Fruit fly (Drosophila melanogaster) whole organism, pupa: Measurements from ENCODE around the gene CG4271.

Experiments used
- CG10348 ChIP-seq: fragments of 200-800 bp; sonication (Bioruptor generic); IDR thresholded peaks from 2 replicates; pipeline ENCODE4 v1.3.6; 2022; ENCODE audit warnings: missing biosample characterization, missing genetic modification characterization
- CG12605 ChIP-seq: fragments of 200-800 bp; sonication (Bioruptor generic); IDR thresholded peaks from 2 replicates; pipeline ENCODE4 v1.3.6; 2022; ENCODE audit warnings: missing biosample characterization, missing genetic modification characterization
- CG13204 ChIP-seq: fragments of 200-800 bp; sonication (Bioruptor generic); optimal IDR thresholded peaks from 2 replicates; lab custom pipeline; 2018; ENCODE audit warnings: missing biosample characterization, mild to moderate bottlenecking, missing genetic modification characterization, moderate library complexity
- CG14655 ChIP-seq: fragments of 200-800 bp; sonication (Bioruptor generic); optimal IDR thresholded peaks from 3 replicates; lab custom pipeline; 2017; ENCODE audit warnings: mild to moderate bottlenecking, missing biosample characterization, missing genetic modification reagents, missing genetic modification characterization
- CG15710 ChIP-seq: fragments of 200-800 bp; sonication (Bioruptor generic); optimal IDR thresholded peaks from 2 replicates; lab custom pipeline; 2018; ENCODE audit warnings: missing biosample characterization, mild to moderate bottlenecking, missing genetic modification characterization, moderate library complexity
- CG17806 ChIP-seq: fragments of 200-800 bp; sonication (Bioruptor generic); optimal IDR thresholded peaks from 2 replicates; lab custom pipeline; 2018; ENCODE audit warnings: missing biosample characterization, mild to moderate bottlenecking, missing genetic modification characterization, moderate library complexity
- CG32121 ChIP-seq: fragments of 200-800 bp; sonication (Bioruptor generic); IDR thresholded peaks from 2 replicates; pipeline ENCODE4 v1.3.6; 2022; ENCODE audit warnings: missing biosample characterization, missing genetic modification characterization
- CG34367 ChIP-seq: fragments of 200-800 bp; sonication (Bioruptor generic); optimal IDR thresholded peaks from 2 replicates; lab custom pipeline; 2018; ENCODE audit warnings: missing biosample characterization, mild to moderate bottlenecking, missing genetic modification characterization
- CG4496 ChIP-seq: fragments of 200-800 bp; sonication (Bioruptor generic); IDR thresholded peaks from 3 replicates; pipeline ENCODE4 v1.3.6; 2022; ENCODE audit warnings: missing biosample characterization, missing genetic modification characterization
- CG8159 ChIP-seq: fragments of 200-800 bp; sonication (Bioruptor generic); optimal IDR thresholded peaks from 3 replicates; lab custom pipeline; 2018; ENCODE audit warnings: missing biosample characterization, mild to moderate bottlenecking, missing genetic modification characterization, moderate library complexity
- CG8301 ChIP-seq: fragments of 200-800 bp; sonication (Bioruptor generic); optimal IDR thresholded peaks from 2 replicates; lab custom pipeline; 2018; ENCODE audit warnings: missing biosample characterization, mild to moderate bottlenecking, missing genetic modification characterization
- CG9948 ChIP-seq: fragments of 200-800 bp; sonication (Bioruptor generic); optimal IDR thresholded peaks from 2 replicates; lab custom pipeline; 2018; ENCODE audit warnings: missing biosample characterization, mild to moderate bottlenecking, missing genetic modification characterization, moderate library complexity
- D1 ChIP-seq: fragments of 200-800 bp; sonication (Bioruptor generic); optimal IDR thresholded peaks from 2 replicates; lab custom pipeline; 2018; ENCODE audit warnings: missing biosample characterization, mild to moderate bottlenecking, missing genetic modification characterization, moderate library complexity
- EcR ChIP-seq: fragments of 200-800 bp; sonication (Bioruptor generic); optimal IDR thresholded peaks from 3 replicates; lab custom pipeline; 2019; ENCODE audit warnings: missing biosample characterization, missing genetic modification characterization, mild to moderate bottlenecking, moderate library complexity, missing genetic modification reagents
- Ets98B ChIP-seq: fragments of 200-800 bp; sonication (Bioruptor generic); IDR thresholded peaks from 2 replicates; pipeline ENCODE4 v1.3.6; 2022; ENCODE audit warnings: missing biosample characterization, missing genetic modification characterization
- Pif1A ChIP-seq: fragments of 200-800 bp; sonication (Bioruptor generic); optimal IDR thresholded peaks from 3 replicates; lab custom pipeline; 2016; ENCODE audit warnings: missing biosample characterization, missing genetic modification characterization
- Pif1B ChIP-seq: fragments of 200-800 bp; sonication (Bioruptor generic); optimal IDR thresholded peaks from 3 replicates; lab custom pipeline; 2016; ENCODE audit warnings: missing biosample characterization, missing genetic modification characterization
- Snoo ChIP-seq: fragments of 200-800 bp; sonication (Bioruptor generic); optimal IDR thresholded peaks from 3 replicates; lab custom pipeline; 2017; ENCODE audit warnings: missing biosample characterization, mild to moderate bottlenecking, missing genetic modification characterization, inconsistent platforms
- fd96Ca ChIP-seq: fragments of 200-800 bp; sonication (Bioruptor generic); IDR thresholded peaks from 3 replicates; pipeline ENCODE4 v1.3.6; 2022; ENCODE audit warnings: missing biosample characterization, missing genetic modification characterization
- gl ChIP-seq: fragments of 200-800 bp; sonication (Bioruptor generic); optimal IDR thresholded peaks from 2 replicates; lab custom pipeline; 2018; ENCODE audit warnings: missing biosample characterization, mild to moderate bottlenecking, missing genetic modification characterization
- rn ChIP-seq: fragments of 200-800 bp; sonication (Bioruptor generic); IDR thresholded peaks from 2 replicates; pipeline ENCODE4 v1.3.6; 2022; ENCODE audit warnings: missing biosample characterization, missing genetic modification characterization

The CG4271 gene

DNA sequence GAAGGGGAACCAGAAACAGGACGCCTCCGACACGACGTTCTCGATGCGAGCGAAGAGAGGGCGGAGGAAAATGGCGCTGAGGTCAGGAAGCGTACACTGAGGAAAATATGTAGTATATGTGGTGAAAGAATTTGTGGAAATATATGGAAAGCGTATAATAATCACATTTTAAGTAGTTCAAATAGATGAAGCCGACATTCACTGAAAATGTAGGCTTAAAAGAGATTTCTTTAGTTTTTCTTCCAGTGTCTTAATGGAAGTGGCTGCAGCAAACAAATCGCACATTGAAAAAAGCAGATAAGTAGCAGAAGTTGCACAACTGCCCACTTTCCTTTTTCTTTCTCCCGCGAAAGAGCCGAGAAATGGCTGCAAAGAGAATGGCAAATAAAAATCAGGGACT lies 35.4 kb upstream of the CG4271 start:
- TF ChIP-seq CG34367 (no peak), Ets98B (GFP tag; lab: Robert Waterston, UW) (no peak), Pif1A (GFP tag; lab: Kevin White, UChicago) (no peak), Snoo (no peak), CG8159 (tag; lab: Kevin White, UChicago) (peak; percentile 36), CG14655 (GFP tag; lab: Kevin White, UChicago) (no peak), fd96Ca (GFP tag; lab: Robert Waterston, UW) (0 out of 3 replicates have a peak, but pooled peaks have one; percentile 25)

DNA sequence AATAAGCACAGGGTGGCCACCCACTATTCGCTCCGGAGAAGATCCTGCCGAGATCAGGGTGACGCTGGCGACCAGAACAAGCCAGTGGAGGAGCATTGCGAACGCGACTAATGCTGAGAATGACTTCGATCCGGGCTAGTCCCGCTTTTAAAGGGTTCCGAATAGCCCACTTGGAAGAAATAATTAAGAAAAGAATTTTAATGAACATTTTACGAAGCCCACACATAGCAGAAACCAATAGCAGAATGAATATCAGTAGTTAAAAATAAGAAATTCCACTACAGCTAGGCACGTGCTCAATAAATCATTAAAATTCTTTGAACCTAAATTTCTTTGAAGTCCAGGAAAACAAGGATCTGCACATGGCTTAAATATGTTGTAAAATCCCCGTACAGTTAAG lies 33.8 kb upstream of the CG4271 start, which contains the start of gene Ser12:
Gene Ser12, minus strand, starts transcription at position 101 of the 400 bp plus-strand sequence.
- no peak for TF ChIP-seq gl (tag; lab: Kevin White, UChicago)
- no peak for TF ChIP-seq CG8301 (tag; lab: Kevin White, UChicago)
- TF ChIP-seq Snoo: no peak
- no peak for TF ChIP-seq fd96Ca (GFP tag; lab: Robert Waterston, UW)
- TF ChIP-seq CG32121: no peak
- no peak for TF ChIP-seq CG10348 (GFP tag; lab: Robert Waterston, UW)
- TF ChIP-seq Pif1B (GFP tag; lab: Kevin White, UChicago): no peak
- no peak for TF ChIP-seq EcR (GFP tag; lab: Kevin White, UChicago)
- no peak for TF ChIP-seq Pif1A (GFP tag; lab: Kevin White, UChicago)
- TF ChIP-seq D1: no peak
- TF ChIP-seq rn (GFP tag; lab: Robert Waterston, UW): no peak
- TF ChIP-seq CG15710 (tag; lab: Kevin White, UChicago): no peak
- TF ChIP-seq CG9948: no peak
- TF ChIP-seq CG14655 (GFP tag; lab: Kevin White, UChicago): no peak
- TF ChIP-seq CG13204 (GFP tag; lab: Kevin White, UChicago): no peak
- TF ChIP-seq CG34367: no peak

DNA sequence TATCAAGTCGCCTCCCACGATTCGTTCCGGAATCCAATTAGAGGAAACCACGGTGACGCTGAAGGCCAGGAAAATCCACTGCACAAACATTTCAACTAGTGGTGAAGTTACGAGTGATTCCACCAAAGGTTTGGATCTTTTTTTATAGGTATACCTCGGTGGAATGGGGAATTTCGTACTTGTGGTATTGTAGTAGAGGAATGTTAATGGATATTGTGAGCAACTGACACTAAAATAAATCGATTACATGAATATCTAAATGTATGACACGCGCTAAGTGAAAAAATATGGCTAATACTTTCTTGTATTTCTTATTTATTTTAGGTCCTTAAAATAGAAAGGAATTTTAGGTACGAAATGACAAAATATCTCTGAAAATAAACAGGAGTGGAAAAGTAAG lies 32.7 kb upstream of the CG4271 start, which contains the start of gene CG17239:
Gene CG17239, minus strand, starts transcription at position 101 of the 400 bp plus-strand sequence.
- TF ChIP-seq EcR (GFP tag; lab: Kevin White, UChicago): no peak

DNA sequence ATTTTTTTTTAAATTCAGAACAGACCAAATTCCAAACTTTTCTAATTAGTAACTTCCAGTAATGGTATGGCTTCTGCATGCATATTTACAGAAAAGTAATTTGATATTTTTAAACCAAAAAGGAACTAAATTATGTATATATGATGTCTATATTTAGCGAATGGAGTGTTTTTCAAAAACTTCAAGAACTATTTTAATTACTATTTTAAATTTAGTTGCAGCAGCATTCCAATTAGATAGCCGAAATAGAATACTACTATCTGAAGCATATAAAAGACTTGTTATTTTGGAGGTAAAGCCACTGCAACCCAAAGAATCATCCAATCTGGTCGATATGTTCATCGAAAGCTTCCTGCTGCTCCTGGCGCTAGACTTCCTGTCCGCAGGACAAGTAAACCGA lies 32.2 kb upstream of the CG4271 start, which contains the start of gene CG17234:
Gene CG17234, plus strand, starts transcription at position 301 of the 400 bp plus-strand sequence.
- TF ChIP-seq D1: no peak
- no peak for TF ChIP-seq Snoo
- no peak for TF ChIP-seq CG12605 (GFP tag; lab: Robert Waterston, UW)
- no peak for TF ChIP-seq CG8301 (tag; lab: Kevin White, UChicago)
- no peak for TF ChIP-seq CG15710 (tag; lab: Kevin White, UChicago)
- TF ChIP-seq Pif1B (GFP tag; lab: Kevin White, UChicago): no peak
- no peak for TF ChIP-seq CG14655 (GFP tag; lab: Kevin White, UChicago)
- no peak for TF ChIP-seq CG8159 (tag; lab: Kevin White, UChicago)
- no peak for TF ChIP-seq gl (tag; lab: Kevin White, UChicago)
- no peak for TF ChIP-seq CG10348 (GFP tag; lab: Robert Waterston, UW)

DNA sequence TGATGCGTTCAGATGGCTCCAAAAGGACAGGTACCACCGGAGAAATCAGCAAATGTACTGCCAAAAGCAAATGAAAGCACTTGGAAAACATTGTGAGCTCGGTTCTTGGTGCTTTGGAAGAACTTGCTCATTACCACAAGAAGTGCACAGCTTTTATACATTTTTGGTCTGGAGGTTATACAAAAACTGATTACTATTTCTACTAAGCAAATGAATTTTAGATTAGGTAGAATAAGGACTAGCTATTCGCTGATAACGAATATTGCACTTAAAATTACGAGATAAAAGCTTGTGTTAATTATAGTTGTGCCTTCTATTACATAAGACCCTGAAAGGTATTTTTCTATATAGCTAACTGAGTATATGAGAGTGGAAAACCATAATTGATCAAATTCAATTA lies 30.0 kb upstream of the CG4271 start, which contains the start of gene Send1:
Gene Send1, minus strand, starts transcription at position 101 of the 400 bp plus-strand sequence.
- TF ChIP-seq CG8301 (tag; lab: Kevin White, UChicago) (no peak), CG9948 (no peak), CG17806 (tag; lab: Kevin White, UChicago) (no peak), CG15710 (tag; lab: Kevin White, UChicago) (no peak), CG12605 (GFP tag; lab: Robert Waterston, UW) (no peak), fd96Ca (GFP tag; lab: Robert Waterston, UW) (no peak)
- TF ChIP-seq, all 21 proteins: peak for 0

DNA sequence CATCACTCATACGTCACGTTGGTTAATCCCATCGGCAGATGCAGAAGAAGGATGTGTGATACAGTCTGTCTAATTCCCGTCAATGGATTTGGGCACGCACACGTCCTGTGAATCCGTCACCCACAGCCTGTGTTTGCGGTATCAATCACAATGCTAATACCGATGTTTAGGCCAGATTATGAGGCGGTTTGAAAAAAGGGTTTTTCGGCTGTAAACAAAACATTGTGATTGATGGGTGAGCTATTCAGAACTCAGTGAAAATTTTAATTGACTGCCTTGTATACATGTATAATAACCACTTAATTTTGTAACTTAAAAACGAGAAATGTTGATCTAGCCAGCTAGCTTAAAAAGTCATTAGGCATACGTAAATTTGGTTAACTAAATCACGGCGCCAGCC lies 21.8 kb upstream of the CG4271 start, which contains the start of gene CG4270:
Gene CG4270, plus strand, starts transcription at position 301 of the 400 bp plus-strand sequence.
- no peak for TF ChIP-seq D1
- no peak for TF ChIP-seq Ets98B (GFP tag; lab: Robert Waterston, UW)
- no peak for TF ChIP-seq CG10348 (GFP tag; lab: Robert Waterston, UW)
- TF ChIP-seq Snoo: no peak
- no peak for TF ChIP-seq CG8159 (tag; lab: Kevin White, UChicago)
- no peak for TF ChIP-seq CG12605 (GFP tag; lab: Robert Waterston, UW)
- TF ChIP-seq CG17806 (tag; lab: Kevin White, UChicago): no peak
- TF ChIP-seq fd96Ca (GFP tag; lab: Robert Waterston, UW): no peak
- no peak for TF ChIP-seq Pif1A (GFP tag; lab: Kevin White, UChicago)
- no peak for TF ChIP-seq CG32121
- TF ChIP-seq CG8301 (tag; lab: Kevin White, UChicago): no peak

DNA sequence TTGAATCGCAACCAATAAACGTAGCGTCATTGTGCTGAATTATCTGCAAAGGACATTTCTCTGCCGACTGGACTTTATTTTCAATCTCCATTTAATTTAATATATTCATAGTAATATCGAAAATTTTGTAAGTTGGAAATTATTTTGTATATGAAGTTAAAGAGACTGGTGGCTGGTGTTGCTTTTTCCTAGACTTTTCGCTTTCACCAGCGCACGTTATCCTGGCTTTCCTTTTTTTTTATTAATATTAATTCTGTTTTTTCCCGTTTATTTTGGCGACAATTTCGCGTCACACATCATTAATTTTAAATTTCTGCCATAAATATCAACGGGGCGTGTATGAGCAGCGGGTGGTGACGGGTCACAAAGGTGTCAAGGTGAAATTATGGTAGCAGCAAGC lies 19.7 kb upstream of the CG4271 start, which contains the start of gene CG34049:
Gene CG34049, minus strand, starts transcription at position 101 of the 400 bp plus-strand sequence.
- TF ChIP-seq fd96Ca (GFP tag; lab: Robert Waterston, UW): no peak
- no peak for TF ChIP-seq D1
- TF ChIP-seq CG32121: no peak
- TF ChIP-seq CG8159 (tag; lab: Kevin White, UChicago): no peak
- TF ChIP-seq CG15710 (tag; lab: Kevin White, UChicago): no peak
- no peak for TF ChIP-seq rn (GFP tag; lab: Robert Waterston, UW)
- TF ChIP-seq Snoo: no peak
- TF ChIP-seq gl (tag; lab: Kevin White, UChicago): no peak
- TF ChIP-seq Ets98B (GFP tag; lab: Robert Waterston, UW): no peak
- no peak for TF ChIP-seq CG14655 (GFP tag; lab: Kevin White, UChicago)
- TF ChIP-seq CG9948: no peak
- TF ChIP-seq CG17806 (tag; lab: Kevin White, UChicago): no peak
- no peak for TF ChIP-seq CG13204 (GFP tag; lab: Kevin White, UChicago)
- TF ChIP-seq CG4496 (GFP tag; lab: Robert Waterston, UW): no peak
- TF ChIP-seq Pif1B (GFP tag; lab: Kevin White, UChicago): no peak
- no peak for TF ChIP-seq EcR (GFP tag; lab: Kevin White, UChicago)
